Fruit fly (Drosophila melanogaster): Measurements from ENCODE around the gene obst-A.

obst-A gene

dm6 chrX:20256849-20257590, 17.4 kb downstream of the obst-A start, which contains the start of gene CG17065 (continued):
- 0 out of 2 replicates have a peak, but pooled peaks have one; percentile 35 for TF ChIP-seq CG13287 (GFP tag; IDR thresholded peaks at IDR 0.05; ENCODE audit: partially characterized antibody)
- TF ChIP-seq Doc2 (GFP tag; IDR thresholded peaks at IDR 0.05) = no peak
- peak; percentile 68 for TF ChIP-seq Rfx (GFP tag; IDR thresholded peaks at IDR 0.05)
- TF ChIP-seq Meics (GFP tag; optimal IDR thresholded peaks at IDR 0.05) = peak; percentile 35
- TF ChIP-seq CG4730 (GFP tag; IDR thresholded peaks at IDR 0.05) = no peak
- peak; percentile 46 for TF ChIP-seq slou (GFP tag; optimal IDR thresholded peaks at IDR 0.05)
- no peak for TF ChIP-seq ci (GFP tag; IDR thresholded peaks at IDR 0.05)
- peak; percentile 6 for TF ChIP-seq pnt (GFP tag; optimal IDR thresholded peaks at IDR 0.05)
- peak; percentile 27; the same call in 1 of the 3 replicates for TF ChIP-seq Dbx (GFP tag; IDR thresholded peaks at IDR 0.05)
- TF ChIP-seq phol (tag; optimal IDR thresholded peaks at IDR 0.05) = peak; percentile 61
- TF ChIP-seq bbx (GFP tag; IDR thresholded peaks at IDR 0.05; ENCODE audit: partially characterized antibody) = 0 out of 2 replicates have a peak, but pooled peaks have one; percentile 25
- TF ChIP-seq Max (GFP tag; optimal IDR thresholded peaks at IDR 0.05) = peak; percentile 46
- 0 out of 3 replicates have a peak, but pooled peaks have one; percentile 10 for TF ChIP-seq ken (GFP tag; IDR thresholded peaks at IDR 0.05)
- no peak for TF ChIP-seq Fer2 (tag; optimal IDR thresholded peaks at IDR 0.05)
- TF ChIP-seq Dad (GFP tag; optimal IDR thresholded peaks at IDR 0.05) = peak; percentile 7
- TF ChIP-seq Aef1 (GFP tag; IDR thresholded peaks at IDR 0.05) = peak; percentile 50; the same call in 2 of the 3 replicates
- TF ChIP-seq CG9932 (GFP tag; IDR thresholded peaks at IDR 0.05) = peak; percentile 49; the same call in 1 of the 2 replicates
- no peak for TF ChIP-seq nerfin-1 (tag; optimal IDR thresholded peaks at IDR 0.05)
- TF ChIP-seq slbo (GFP tag; IDR thresholded peaks at IDR 0.05) = peak; percentile 39; the same call in 1 of the 2 replicates
- TF ChIP-seq nmo (GFP tag; optimal IDR thresholded peaks at IDR 0.05) = peak; percentile 65
- TF ChIP-seq NFAT (GFP tag; IDR thresholded peaks at IDR 0.05) = peak; percentile 34; the same call in 1 of the 2 replicates
- TF ChIP-seq Tbp (GFP tag; optimal IDR thresholded peaks at IDR 0.05) = peak; percentile 23
- peak; percentile 53 for TF ChIP-seq Hsf (GFP tag; optimal IDR thresholded peaks at IDR 0.05)
- peak; percentile 23 for TF ChIP-seq CG13624 (GFP tag; optimal IDR thresholded peaks at IDR 0.05)
- TF ChIP-seq CG8089 (GFP tag; optimal IDR thresholded peaks at IDR 0.05) = peak; percentile 17
- no peak for TF ChIP-seq danr (GFP tag; IDR thresholded peaks at IDR 0.05)
- TF ChIP-seq CG12744 (GFP tag; optimal IDR thresholded peaks at IDR 0.05) = peak; percentile 15
- TF ChIP-seq CG11723 (GFP tag; optimal IDR thresholded peaks at IDR 0.05) = no peak
- TF ChIP-seq so (GFP tag; IDR thresholded peaks at IDR 0.05) = no peak
- TF ChIP-seq PHDP (tag; optimal IDR thresholded peaks at IDR 0.05) = peak; percentile 26
- TF ChIP-seq CG17328 (GFP tag; IDR thresholded peaks at IDR 0.05) = no peak
- peak; percentile 27 for TF ChIP-seq CG13424 (tag; optimal IDR thresholded peaks at IDR 0.05)
- TF ChIP-seq trem (tag; optimal IDR thresholded peaks at IDR 0.05) = peak; percentile 39
- TF ChIP-seq dmrt99B (tag; optimal IDR thresholded peaks at IDR 0.05) = peak; percentile 16
- no peak for TF ChIP-seq tx (GFP tag; optimal IDR thresholded peaks at IDR 0.05)
- TF ChIP-seq dpn (GFP tag; optimal IDR thresholded peaks at IDR 0.05) = peak in 1 of 2 experiments; percentile 39
- TF ChIP-seq TFAM (GFP tag; optimal IDR thresholded peaks at IDR 0.05) = no peak
- TF ChIP-seq Neu2 (GFP tag; optimal IDR thresholded peaks at IDR 0.05; ENCODE audit: borderline replicate concordance) = peak; percentile 11
- TF ChIP-seq Bgb (GFP tag; IDR thresholded peaks at IDR 0.05; ENCODE audit: partially characterized antibody) = 0 out of 2 replicates have a peak, but pooled peaks have one; percentile 20
- TF ChIP-seq gro (GFP tag; optimal IDR thresholded peaks at IDR 0.05) = peak; percentile 29
- peak; percentile 25 for TF ChIP-seq Bteb2 (GFP tag; optimal IDR thresholded peaks at IDR 0.05)
- peak; percentile 41; the same call in 1 of the 3 replicates for TF ChIP-seq CG7963 (GFP tag; IDR thresholded peaks at IDR 0.05; ENCODE audit: partially characterized antibody)
- TF ChIP-seq emc (GFP tag; optimal IDR thresholded peaks at IDR 0.05) = peak; percentile 21
- TF ChIP-seq Sry-δ (GFP tag; optimal IDR thresholded peaks at IDR 0.05) = peak; percentile 58
- TF ChIP-seq CG4820 (GFP tag; optimal IDR thresholded peaks at IDR 0.05) = peak; percentile 21
- peak; percentile 43 for TF ChIP-seq HmgZ (tag; optimal IDR thresholded peaks at IDR 0.05)
- TF ChIP-seq gcm2 (GFP tag; optimal IDR thresholded peaks at IDR 0.05) = no peak

Measured in whole organism, embryonic.